Worm (Caenorhabditis elegans): ENCODE data around the gene algn-14.

algn-14 gene

DNA sequence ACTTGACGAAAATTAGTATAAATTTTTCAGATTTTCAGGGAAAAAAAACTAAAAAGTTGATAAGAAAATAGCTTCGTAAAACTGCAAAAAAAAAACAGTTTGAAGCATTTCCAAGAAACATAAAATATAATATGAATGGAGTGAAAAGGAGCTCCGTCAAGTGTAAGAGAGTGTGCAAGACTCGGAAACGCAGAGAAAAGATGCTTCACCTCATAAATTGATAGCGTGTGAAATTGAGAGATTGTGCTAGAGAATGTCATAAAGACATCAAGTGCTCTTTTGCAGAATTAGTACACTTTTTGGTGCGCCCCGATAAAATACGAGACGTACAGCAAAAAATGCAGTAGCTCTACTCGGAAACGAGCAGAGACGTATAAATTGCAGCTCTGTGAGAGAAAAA lies 18.3 kb upstream of the algn-14 start:
- TF ChIP-seq nhr-28 (tag; optimal IDR thresholded peaks at IDR 0.05) (peak; percentile 13), lir-3 (tag; optimal IDR thresholded peaks at IDR 0.05) (no peak)

- TF ChIP-seq jun-1 (tag; optimal IDR thresholded peaks at IDR 0.05) (no peak), T26A8.4 (GFP tag; IDR thresholded peaks at IDR 0.05) (no peak), Y105C5A.15 (GFP tag; IDR thresholded peaks at IDR 0.05) (no peak), saeg-2 (GFP tag; IDR thresholded peaks at IDR 0.05) (no peak), R02D3.7 (tag; optimal IDR thresholded peaks at IDR 0.05) (no peak), ama-1 (optimal IDR thresholded peaks at IDR 0.05) (no peak), fkh-10 (GFP tag; optimal IDR thresholded peaks at IDR 0.05) (peak; percentile 81), unc-39 (tag; optimal IDR thresholded peaks at IDR 0.05) (no peak), ztf-7 (tag; optimal IDR thresholded peaks at IDR 0.05) (no peak), aly-2 (tag; optimal IDR thresholded peaks at IDR 0.05) (no peak), F44E2.7 (GFP tag; IDR thresholded peaks at IDR 0.05) (no peak), lir-3 (tag; optimal IDR thresholded peaks at IDR 0.05) (no peak), unc-130 (GFP tag; optimal IDR thresholded peaks at IDR 0.05) (no peak), lin-13 (GFP tag; optimal IDR thresholded peaks at IDR 0.05) (no peak), aha-1 (tag) (peak; percentile 47), dmd-6 (GFP tag; IDR thresholded peaks at IDR 0.05) (no peak), D1046.2 (GFP tag; IDR thresholded peaks at IDR 0.05) (no peak), tra-1 (GFP tag; IDR thresholded peaks at IDR 0.05) (no peak), unc-62 (GFP tag; optimal IDR thresholded peaks at IDR 0.05 in 1 of 2) (peak in 1 of 2 experiments; percentile 58), unc-62 (tag; optimal IDR thresholded peaks at IDR 0.05) (no peak), F26F4.8 (GFP tag; conservative IDR thresholded peaks at IDR 0.05) (no peak), gei-8 (GFP tag; optimal IDR thresholded peaks at IDR 0.05) (no peak), nhr-77 (tag; optimal IDR thresholded peaks at IDR 0.05) (no peak), php-3 (GFP tag; IDR thresholded peaks at IDR 0.05) (no peak), hif-1 (tag; optimal IDR thresholded peaks at IDR 0.05) (no peak), daf-19 (GFP tag; conservative IDR thresholded peaks at IDR 0.05) (no peak)
Measured at ce11 chrIV:3820133-3820532, 16.9 kb upstream of the algn-14 start.

DNA sequence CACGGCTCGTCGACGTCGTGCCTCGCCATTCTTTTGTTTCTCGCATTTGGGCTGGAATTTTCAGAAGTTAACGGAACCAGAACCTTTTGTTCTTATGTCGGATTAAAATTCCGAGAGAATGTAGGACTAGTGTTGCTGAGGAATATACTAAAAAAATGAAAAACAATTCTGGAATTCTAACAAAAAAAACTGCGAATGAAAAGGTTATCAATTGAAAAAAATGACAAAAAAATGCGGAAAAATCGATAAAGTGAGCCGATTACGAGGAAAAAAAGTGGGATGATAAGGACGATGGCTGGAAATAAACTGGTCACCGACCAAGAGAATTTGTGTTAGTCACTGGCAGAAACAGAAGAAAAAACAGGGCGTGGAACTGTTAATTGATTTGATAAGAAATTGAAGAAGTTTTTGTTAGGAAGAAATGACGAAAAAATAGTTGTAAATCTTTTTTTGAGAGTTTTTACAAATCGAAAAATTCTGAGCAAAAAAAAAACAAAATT lies 16.1 kb upstream of the algn-14 start, which contains the start of gene bris-1:
Gene bris-1 (minus strand): TSS at position 51 of the 500 bp plus-strand sequence.
- TF ChIP-seq aha-1 (tag) (peak; percentile 23), pqm-1 (tag; optimal IDR thresholded peaks at IDR 0.05) (peak; percentile 92), mdl-1 (tag; optimal IDR thresholded peaks at IDR 0.05) (no peak), dmd-6 (GFP tag; IDR thresholded peaks at IDR 0.05) (peak; percentile 70), daf-16 (GFP tag; optimal IDR thresholded peaks at IDR 0.05) (no peak), daf-16 (tag; optimal IDR thresholded peaks at IDR 0.05) (peak; percentile 43), unc-62 (GFP tag; optimal IDR thresholded peaks at IDR 0.05 in 1 of 2) (peak in 1 of 2 experiments; percentile 17), unc-62 (tag; optimal IDR thresholded peaks at IDR 0.05) (no peak), dve-1 (tag; optimal IDR thresholded peaks at IDR 0.05; ENCODE audit: insufficient read depth) (peak; percentile 25), php-3 (GFP tag; IDR thresholded peaks at IDR 0.05) (0 out of 2 replicates have a peak, but pooled peaks have one; percentile 19), hlh-11 (tag; optimal IDR thresholded peaks at IDR 0.05) (peak; percentile 39), nhr-77 (tag; optimal IDR thresholded peaks at IDR 0.05) (peak; percentile 7), zip-2 (tag; optimal IDR thresholded peaks at IDR 0.05) (no peak), nhr-28 (tag; optimal IDR thresholded peaks at IDR 0.05) (peak; percentile 61), fos-1 (tag; optimal IDR thresholded peaks at IDR 0.05) (no peak)

- 0 out of 2 replicates have a peak, but pooled peaks have one; percentile 14 for TF ChIP-seq dmd-6 (GFP tag; IDR thresholded peaks at IDR 0.05)
- peak; percentile 8 for TF ChIP-seq aha-1 (tag)
- TF ChIP-seq nhr-28 (tag; optimal IDR thresholded peaks at IDR 0.05), result peak; percentile 5
- TF ChIP-seq dpl-1 (GFP tag; optimal IDR thresholded peaks at IDR 0.05), result no peak
- TF ChIP-seq unc-62 (GFP tag; optimal IDR thresholded peaks at IDR 0.05 in 1 of 2), result peak in 1 of 2 experiments; percentile 86
- no peak for TF ChIP-seq unc-62 (tag; optimal IDR thresholded peaks at IDR 0.05)
- no peak for TF ChIP-seq ceh-62 (tag; optimal IDR thresholded peaks at IDR 0.05)
Measured at ce11 chrIV:3817253-3817652, 14.0 kb upstream of the algn-14 start.

Data from whole organism, L4 larva.